Worm (Caenorhabditis elegans): ENCODE results near the gene C55A6.10.

DNA sequence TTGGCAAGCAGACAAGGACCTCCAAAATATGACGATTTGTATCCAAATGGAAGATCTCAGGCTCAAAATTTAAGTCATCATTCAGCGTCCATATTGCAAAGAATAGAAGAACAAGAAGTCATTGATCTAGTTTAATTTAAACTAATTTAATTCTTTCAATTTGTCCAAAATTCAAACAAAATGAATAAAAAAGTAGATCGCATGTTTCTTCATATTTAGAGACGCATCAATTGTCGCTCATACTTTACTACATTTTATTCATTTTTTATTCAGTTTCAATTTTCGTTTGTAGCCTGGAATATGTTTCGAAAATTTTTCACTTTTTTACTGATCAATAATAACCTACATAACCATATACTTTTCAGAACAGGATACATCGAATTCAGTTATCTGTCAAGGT lies 12.7 kb upstream of the C55A6.10 start, which contains the start of gene T11F9.21:
- TF ChIP-seq med-1 (GFP tag; optimal IDR thresholded peaks at IDR 0.05; ENCODE audit: insufficient read depth), result no peak
- no peak for TF ChIP-seq ztf-29 (GFP tag; IDR thresholded peaks at IDR 0.05)
- no peak for TF ChIP-seq ztf-23 (GFP tag; IDR thresholded peaks at IDR 0.05)
- TF ChIP-seq cog-1 (tag; optimal IDR thresholded peaks at IDR 0.05), result no peak
